Fruit fly (Drosophila melanogaster) whole organism, embryonic: Measurements from ENCODE around the gene CG15221.

ENCODE experiments used
- Adf1 ChIP-seq: fragments of 200-800 bp; sonication (Bioruptor generic); IDR thresholded peaks from 2 replicates; pipeline ENCODE4 v1.3.6; 2022; ENCODE audit warnings: missing biosample characterization, missing genetic modification characterization
- Bgb ChIP-seq: fragments of 200-800 bp; sonication (Bioruptor generic); IDR thresholded peaks from 2 replicates; pipeline ENCODE4 v1.3.6; 2022; ENCODE audit warnings: missing biosample characterization, missing genetic modification characterization; ENCODE audit not compliant: partially characterized antibody
- BtbVII ChIP-seq: fragments of 200-800 bp; sonication (Bioruptor generic); optimal IDR thresholded peaks from 3 replicates; lab custom pipeline; 2017; ENCODE audit warnings: missing biosample characterization, mild to moderate bottlenecking, missing genetic modification characterization
- CG10543 ChIP-seq: fragments of 200-800 bp; sonication (Bioruptor generic); optimal IDR thresholded peaks from 3 replicates; lab custom pipeline; 2017; ENCODE audit warnings: missing biosample characterization, mild to moderate bottlenecking, missing genetic modification characterization, moderate library complexity
- CG10654 ChIP-seq: fragments of 200-800 bp; sonication (Bioruptor generic); optimal IDR thresholded peaks from 2 replicates; lab custom pipeline; 2016; ENCODE audit warnings: missing biosample characterization, missing genetic modification characterization
- CG11696 ChIP-seq: fragments of 200-800 bp; sonication (Bioruptor generic); IDR thresholded peaks from 2 replicates; pipeline ENCODE4 v1.3.6; 2022; ENCODE audit warnings: missing biosample characterization, missing genetic modification characterization
- CG11723 ChIP-seq: fragments of 200-800 bp; sonication (Bioruptor generic); optimal IDR thresholded peaks from 2 replicates; lab custom pipeline; 2017; ENCODE audit warnings: missing biosample characterization, mild to moderate bottlenecking, missing genetic modification characterization
- CG12659 ChIP-seq: fragments of 200-800 bp; sonication (Bioruptor generic); optimal IDR thresholded peaks from 3 replicates; lab custom pipeline; 2017; ENCODE audit warnings: mild to moderate bottlenecking, missing biosample characterization, missing genetic modification reagents, missing genetic modification characterization
- CG15514 ChIP-seq: fragments of 200-800 bp; sonication (Bioruptor generic); optimal IDR thresholded peaks from 3 replicates; lab custom pipeline; 2017; ENCODE audit warnings: missing biosample characterization, missing genetic modification characterization, mild to moderate bottlenecking, moderate library complexity, missing genetic modification reagents
- CG15601 ChIP-seq: fragments of 200-800 bp; sonication (Bioruptor generic); optimal IDR thresholded peaks from 3 replicates; lab custom pipeline; 2019; ENCODE audit warnings: missing biosample characterization, mild to moderate bottlenecking, missing genetic modification characterization, moderate library complexity
- CG16815 ChIP-seq: fragments of 200-800 bp; sonication (Bioruptor generic); optimal IDR thresholded peaks from 3 replicates; lab custom pipeline; 2017; ENCODE audit warnings: missing biosample characterization, mild to moderate bottlenecking, missing genetic modification characterization
- CG2889 ChIP-seq: fragments of 200-800 bp; sonication (Bioruptor generic); IDR thresholded peaks from 3 replicates; pipeline ENCODE4 v1.3.6; 2022; ENCODE audit warnings: missing biosample characterization, missing genetic modification characterization
- CG31365 ChIP-seq: fragments of 200-800 bp; sonication (Bioruptor generic); optimal IDR thresholded peaks from 2 replicates; lab custom pipeline; 2018; ENCODE audit warnings: missing biosample characterization, mild to moderate bottlenecking, missing genetic modification characterization
- CG4360 ChIP-seq: fragments of 200-800 bp; sonication (Bioruptor generic); IDR thresholded peaks from 2 replicates; pipeline ENCODE4 v1.3.6; 2022; ENCODE audit warnings: missing biosample characterization, missing genetic modification characterization
- Deaf1 ChIP-seq: fragments of 200-800 bp; optimal IDR thresholded peaks from 3 replicates; lab custom pipeline; 2019; ENCODE audit warnings: missing biosample characterization, mild to moderate bottlenecking, missing genetic modification characterization, moderate library complexity
- Dip3 ChIP-seq: fragments of 200-800 bp; sonication (Bioruptor generic); optimal IDR thresholded peaks from 3 replicates; lab custom pipeline; 2016; ENCODE audit warnings: missing biosample characterization, missing genetic modification characterization
- Drgx ChIP-seq: fragments of 200-800 bp; sonication (Bioruptor generic); IDR thresholded peaks from 2 replicates; pipeline ENCODE4 v1.3.6; 2022; ENCODE audit warnings: missing biosample characterization, missing genetic modification characterization
- ERR ChIP-seq: fragments of 200-800 bp; sonication (Bioruptor generic); optimal IDR thresholded peaks from 2 replicates; lab custom pipeline; 2016; ENCODE audit warnings: missing biosample characterization, missing genetic modification characterization
- Fer1 ChIP-seq: fragments of 200-800 bp; sonication (Bioruptor generic); optimal IDR thresholded peaks from 2 replicates; lab custom pipeline; 2017; ENCODE audit warnings: missing biosample characterization, mild to moderate bottlenecking, missing genetic modification characterization
- GATAe ChIP-seq: fragments of 200-800 bp; sonication (Bioruptor generic); conservative IDR thresholded peaks from 2 replicates; pipeline ENCODE4 v1.3.6; 2022; ENCODE audit warnings: missing biosample characterization, missing genetic modification characterization
- Gsc ChIP-seq: fragments of 200-800 bp; sonication (Bioruptor generic); IDR thresholded peaks from 2 replicates; pipeline ENCODE4 v1.3.6; 2022; ENCODE audit warnings: missing biosample characterization, missing genetic modification characterization
- HmgZ ChIP-seq: fragments of 200-800 bp; sonication (Bioruptor generic); optimal IDR thresholded peaks from 2 replicates; lab custom pipeline; 2018; ENCODE audit warnings: missing biosample characterization, mild to moderate bottlenecking, missing genetic modification characterization
- Hmr ChIP-seq: fragments of 200-800 bp; sonication (Bioruptor generic); optimal IDR thresholded peaks from 3 replicates; lab custom pipeline; 2017; ENCODE audit warnings: mild to moderate bottlenecking, missing biosample characterization, missing genetic modification reagents, missing genetic modification characterization
- Med ChIP-seq: fragments of 200-800 bp; sonication (Bioruptor generic); peaks from one replicate; lab custom pipeline; 2016; ENCODE audit warnings: missing biosample characterization, missing genetic modification characterization, mild to moderate bottlenecking, inconsistent platforms, moderate library complexity
- Nf-YB ChIP-seq: fragments of 200-800 bp; sonication (Bioruptor generic); optimal IDR thresholded peaks from 3 replicates; lab custom pipeline; 2019; ENCODE audit warnings: missing biosample characterization, mild to moderate bottlenecking, missing genetic modification characterization, moderate library complexity
- Oli ChIP-seq: fragments of 200-800 bp; sonication (Bioruptor generic); optimal IDR thresholded peaks from 2 replicates; lab custom pipeline; 2018; ENCODE audit warnings: missing biosample characterization, mild to moderate bottlenecking, missing genetic modification characterization, moderate library complexity
- Opbp ChIP-seq: fragments of 200-800 bp; sonication (Bioruptor generic); IDR thresholded peaks from 3 replicates; pipeline ENCODE4 v1.3.6; 2022; ENCODE audit warnings: missing biosample characterization, missing genetic modification characterization; ENCODE audit not compliant: partially characterized antibody
- Usf ChIP-seq: fragments of 200-800 bp; sonication (Bioruptor generic); optimal IDR thresholded peaks from 2 replicates; lab custom pipeline; 2017; ENCODE audit warnings: missing genotype, missing biosample characterization, missing genetic modification characterization
- ato ChIP-seq: fragments of 200-800 bp; sonication (Bioruptor generic); IDR thresholded peaks from 2 replicates; pipeline ENCODE4 v1.3.6; 2022; ENCODE audit warnings: missing biosample characterization, missing genetic modification characterization; ENCODE audit not compliant: partially characterized antibody
- bab2 ChIP-seq: fragments of 200-800 bp; sonication (Bioruptor generic); optimal IDR thresholded peaks from 2 replicates; lab custom pipeline; 2016; ENCODE audit warnings: missing biosample characterization, missing genetic modification characterization
- bcd ChIP-seq: fragments of 200-800 bp; sonication (Bioruptor generic); optimal IDR thresholded peaks from 2 replicates; lab custom pipeline; 2017; ENCODE audit warnings: missing biosample characterization, mild to moderate bottlenecking, missing genetic modification characterization
- bowl ChIP-seq: fragments of 200-800 bp; sonication (Bioruptor generic); IDR thresholded peaks from 2 replicates; pipeline ENCODE4 v1.3.6; 2022; ENCODE audit warnings: missing biosample characterization, missing genetic modification characterization
- caup ChIP-seq: fragments of 200-800 bp; sonication (Bioruptor generic); optimal IDR thresholded peaks from 3 replicates; lab custom pipeline; 2017; ENCODE audit warnings: missing biosample characterization, mild to moderate bottlenecking, missing genetic modification characterization, moderate library complexity; ENCODE audit not compliant: severe bottlenecking
- cg ChIP-seq: fragments of 200-800 bp; sonication (Bioruptor generic); optimal IDR thresholded peaks from 3 replicates; lab custom pipeline; 2019; ENCODE audit warnings: missing biosample characterization, mild to moderate bottlenecking, missing genetic modification characterization, moderate library complexity
- chm ChIP-seq: fragments of 200-800 bp; sonication (Bioruptor generic); IDR thresholded peaks from 2 replicates; pipeline ENCODE4 v1.3.6; 2022; ENCODE audit warnings: missing biosample characterization, missing genetic modification characterization
- ci ChIP-seq: fragments of 200-800 bp; sonication (Bioruptor generic); IDR thresholded peaks from 3 replicates; pipeline ENCODE4 v1.3.6; 2022; ENCODE audit warnings: missing biosample characterization, missing genetic modification characterization
- crc ChIP-seq: fragments of 200-800 bp; sonication (Bioruptor generic); optimal IDR thresholded peaks from 2 replicates; lab custom pipeline; 2016; ENCODE audit warnings: missing biosample characterization, missing genetic modification characterization
- crol ChIP-seq: fragments of 200-800 bp; sonication (Bioruptor generic); IDR thresholded peaks from 2 replicates; pipeline ENCODE4 v1.3.6; 2022; ENCODE audit warnings: missing biosample characterization, missing genetic modification characterization
- gt ChIP-seq: fragments of 200-800 bp; sonication (Bioruptor generic); IDR thresholded peaks from 2 replicates; pipeline ENCODE4 v1.3.6; 2022; ENCODE audit warnings: missing biosample characterization, missing genetic modification characterization
- ken ChIP-seq: fragments of 200-800 bp; sonication (Bioruptor generic); IDR thresholded peaks from 3 replicates; pipeline ENCODE4 v1.3.6; 2022; ENCODE audit warnings: missing biosample characterization, missing genetic modification characterization
- lola ChIP-seq, 3 experiments: fragments of >200 bp in 2 of 3; fragments of 200-800 bp in 1 of 3; sonication (Bioruptor generic) in 1 of 3; optimal IDR thresholded peaks; 2 replicates each; lab custom pipeline; 2017 to 2019; ENCODE audit warnings: missing biosample characterization in 3 of 3, missing genetic modification characterization in 3 of 3, mild to moderate bottlenecking in 1 of 3, moderate library complexity in 1 of 3
- mirr ChIP-seq: fragments of 200-800 bp; sonication (Bioruptor generic); optimal IDR thresholded peaks from 3 replicates; lab custom pipeline; 2018; ENCODE audit warnings: missing biosample characterization, mild to moderate bottlenecking, missing genetic modification characterization
- pb ChIP-seq: fragments of 200-800 bp; sonication (Bioruptor generic); optimal IDR thresholded peaks from 3 replicates; lab custom pipeline; 2016; ENCODE audit warnings: missing biosample characterization, missing genetic modification characterization
- sens ChIP-seq: fragments of 200-800 bp; sonication (Bioruptor generic); peaks from one replicate; lab custom pipeline; 2016; ENCODE audit warnings: missing biosample characterization, missing genetic modification characterization
- sug ChIP-seq: fragments of 200-800 bp; optimal IDR thresholded peaks from 2 replicates; lab custom pipeline; 2019; ENCODE audit warnings: missing biosample characterization, mild to moderate bottlenecking, missing genetic modification characterization, moderate library complexity
- tgo ChIP-seq: fragments of 200-800 bp; sonication (Bioruptor generic); IDR thresholded peaks from 3 replicates; pipeline ENCODE4 v1.3.6; 2022; ENCODE audit warnings: missing biosample characterization, missing genetic modification characterization
- zfh1 ChIP-seq: fragments of 200-800 bp; sonication (Bioruptor generic); IDR thresholded peaks from 3 replicates; pipeline ENCODE4 v1.3.6; 2022; ENCODE audit warnings: missing biosample characterization, missing genetic modification characterization

CG15221 gene

DNA sequence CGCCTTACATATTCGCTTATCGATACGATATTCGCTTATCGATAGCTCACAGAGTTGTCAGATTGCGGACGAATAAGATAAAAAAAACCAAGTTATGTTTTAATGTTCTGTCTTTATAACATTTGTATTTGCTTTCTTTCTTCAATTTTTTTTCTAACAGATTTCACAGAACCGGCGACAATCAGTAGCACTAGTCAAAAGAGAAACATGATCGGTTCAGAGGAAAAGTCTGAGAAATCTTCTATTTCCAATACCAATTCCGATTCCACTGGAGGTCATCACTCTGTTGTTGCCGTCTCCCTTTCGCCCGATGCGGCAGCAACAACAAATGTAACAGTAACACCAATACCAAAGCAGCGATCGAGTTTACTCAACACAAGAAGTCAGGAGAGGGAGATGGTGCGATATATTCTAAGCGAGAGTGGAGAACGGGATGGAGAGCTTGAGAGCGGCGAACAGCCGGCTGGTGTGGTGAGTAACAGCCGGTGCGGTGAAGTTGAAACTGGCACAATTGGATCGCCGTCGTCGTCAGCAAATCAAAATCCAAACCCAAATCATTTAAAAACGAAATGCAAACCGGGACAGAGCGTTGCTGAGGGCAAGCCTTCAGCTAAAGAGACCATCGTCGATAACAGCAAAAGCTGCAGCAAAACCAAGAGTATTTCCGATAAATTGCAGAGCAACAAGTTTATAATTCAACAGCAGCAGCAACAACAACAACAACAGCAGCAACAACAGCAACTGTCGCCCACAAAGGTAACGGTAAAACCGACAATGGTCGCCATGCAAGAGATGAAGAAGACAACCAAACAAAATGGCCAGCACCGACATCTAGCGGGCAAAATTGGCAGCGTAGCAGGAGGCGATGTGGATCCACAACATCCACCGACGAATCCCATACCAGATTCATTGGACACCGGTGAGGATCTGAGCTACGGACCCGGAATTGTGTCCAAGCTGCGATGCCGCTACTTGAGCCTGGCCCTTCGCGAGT is 42.2 kb upstream of the CG15221 start (continued):
- TF ChIP-seq Opbp (GFP tag; lab: Robert Waterston, UW), result no peak
- peak in 2 of 3 experiments; percentile 21 to 52 for TF ChIP-seq lola (GFP tag; optimal IDR thresholded peaks at IDR 0.05; lab: Kevin White, UChicago)
- peak; percentile 25 for TF ChIP-seq CG16815 (GFP tag; lab: Kevin White, UChicago)
- TF ChIP-seq bcd (GFP tag; lab: Kevin White, UChicago), result peak; percentile 36
- no peak for TF ChIP-seq ato (GFP tag; lab: Robert Waterston, UW)
- TF ChIP-seq Dip3, result peak; percentile 74
- TF ChIP-seq zfh1 (GFP tag; lab: Robert Waterston, UW), result peak; percentile 42; the same call in 1 of the 3 replicates
- TF ChIP-seq Nf-YB (GFP tag; lab: Kevin White, UChicago), result peak; percentile 49
- no peak for TF ChIP-seq gt
- TF ChIP-seq Adf1 (GFP tag; lab: Robert Waterston, UW), result no peak
- TF ChIP-seq cg (GFP tag; lab: Kevin White, UChicago), result peak; percentile 94
- peak; percentile 69 for TF ChIP-seq bab2 (GFP tag; lab: Kevin White, UChicago)
- TF ChIP-seq tgo, result peak; percentile 19; the same call in 1 of the 3 replicates
- 0 out of 3 replicates have a peak, but pooled peaks have one; percentile 30 for TF ChIP-seq ken (GFP tag; lab: Robert Waterston, UW)
- peak; percentile 49 for TF ChIP-seq crc (GFP tag; lab: Kevin White, UChicago)
- TF ChIP-seq Oli, result peak; percentile 48
- peak; percentile 51 for TF ChIP-seq CG10654
- TF ChIP-seq CG11723 (GFP tag; lab: Kevin White, UChicago), result no peak
- TF ChIP-seq pb, result peak; percentile 31
- no peak for TF ChIP-seq CG2889 (GFP tag; lab: Robert Waterston, UW)
- TF ChIP-seq ERR (GFP tag; lab: Kevin White, UChicago), result peak; percentile 82

DNA sequence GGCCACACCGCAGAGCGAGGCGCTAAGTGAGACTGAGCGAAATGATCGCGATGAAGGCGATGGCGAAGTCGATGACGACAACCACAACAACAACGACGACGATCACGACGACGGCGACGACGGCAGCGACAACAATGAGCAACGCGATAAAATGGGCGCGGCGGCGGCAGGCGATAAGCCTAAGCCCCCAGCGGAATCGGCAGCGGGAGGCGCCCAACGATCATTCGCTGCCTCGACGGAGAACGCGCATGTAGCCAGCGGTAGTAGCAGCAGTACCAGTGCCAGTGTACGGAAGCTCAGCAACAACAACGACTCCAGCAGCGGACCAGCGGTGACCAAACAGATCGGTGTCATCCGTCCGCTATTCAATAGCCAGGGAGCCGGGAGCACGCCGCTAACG is 40.6 kb upstream of the CG15221 start:
- TF ChIP-seq pb (peak; percentile 22), Deaf1 (tag; lab: Kevin White, UChicago) (peak; percentile 85), Drgx (GFP tag; lab: Robert Waterston, UW) (peak; percentile 35; the same call in 1 of the 2 replicates), CG10543 (peak; percentile 71), BtbVII (GFP tag; lab: Kevin White, UChicago) (peak; percentile 4), CG4360 (GFP tag; lab: Robert Waterston, UW) (peak; percentile 51; the same call in 1 of the 2 replicates), CG15514 (GFP tag; lab: Kevin White, UChicago) (peak; percentile 20), Usf (GFP tag; lab: Kevin White, UChicago) (no peak), chm (peak; percentile 16; the same call in 1 of the 2 replicates), CG12659 (GFP tag; lab: Kevin White, UChicago) (no peak), sug (tag; lab: Kevin White, UChicago) (peak; percentile 96), Gsc (GFP tag; lab: Robert Waterston, UW) (no peak), Fer1 (peak; percentile 24), CG31365 (tag; lab: Kevin White, UChicago) (no peak), CG15601 (no peak), Med (GFP tag; lab: Kevin White, UChicago) (peak; percentile 61), sens (GFP tag; lab: Kevin White, UChicago) (peak; percentile 18), Hmr (peak; percentile 19), Bgb (GFP tag; lab: Robert Waterston, UW) (0 out of 2 replicates have a peak, but pooled peaks have one; percentile 11), caup (GFP tag; lab: Kevin White, UChicago) (peak; percentile 6), mirr (GFP tag; lab: Kevin White, UChicago) (peak; percentile 39), bowl (GFP tag; lab: Robert Waterston, UW) (no peak), HmgZ (tag; lab: Kevin White, UChicago) (peak; percentile 26), CG11696 (GFP tag; lab: Robert Waterston, UW) (no peak), GATAe (peak; percentile 54), ci (GFP tag; lab: Robert Waterston, UW) (0 out of 3 replicates have a peak, but pooled peaks have one; percentile 30), crol (GFP tag; lab: Robert Waterston, UW) (peak; percentile 73)
